Fruit fly (Drosophila melanogaster) whole organism, embryonic: ENCODE measurements around the gene FipoQ.
A peak's percentile ranks its signal among the peaks of the same experiment; 100 is the strongest.

Experiments used
- BEAF-32 ChIP-seq: fragments of 200-800 bp; sonication (Bioruptor generic); optimal IDR thresholded peaks from 3 replicates; lab custom pipeline; 2017; ENCODE audit warnings: missing biosample characterization, missing genetic modification characterization, mild to moderate bottlenecking, moderate library complexity, missing genetic modification reagents
- BtbVII ChIP-seq: fragments of 200-800 bp; sonication (Bioruptor generic); optimal IDR thresholded peaks from 3 replicates; lab custom pipeline; 2017; ENCODE audit warnings: missing biosample characterization, mild to moderate bottlenecking, missing genetic modification characterization
- CG10431 ChIP-seq: fragments of 200-800 bp; sonication (Bioruptor generic); optimal IDR thresholded peaks from 3 replicates; lab custom pipeline; 2018; ENCODE audit warnings: missing biosample characterization, mild to moderate bottlenecking, missing genetic modification characterization
- CG10543 ChIP-seq: fragments of 200-800 bp; sonication (Bioruptor generic); optimal IDR thresholded peaks from 3 replicates; lab custom pipeline; 2017; ENCODE audit warnings: missing biosample characterization, mild to moderate bottlenecking, missing genetic modification characterization, moderate library complexity
- CG10565 ChIP-seq: fragments of 200-800 bp; sonication (Bioruptor generic); optimal IDR thresholded peaks from 3 replicates; lab custom pipeline; 2016; ENCODE audit warnings: missing biosample characterization, mild to moderate bottlenecking, missing genetic modification characterization
- CG10959 ChIP-seq: fragments of 200-800 bp; sonication (Bioruptor generic); IDR thresholded peaks from 2 replicates; pipeline ENCODE4 v1.3.6; 2022; ENCODE audit warnings: missing biosample characterization, missing genetic modification characterization
- CG12104 ChIP-seq: fragments of 200-800 bp; sonication (Bioruptor generic); optimal IDR thresholded peaks from 3 replicates; lab custom pipeline; 2016; ENCODE audit warnings: missing biosample characterization, missing genetic modification characterization
- CG14050 ChIP-seq: fragments of 200-800 bp; sonication (Bioruptor generic); IDR thresholded peaks from 3 replicates; pipeline ENCODE4 v1.3.6; 2022; ENCODE audit warnings: missing biosample characterization, missing genetic modification characterization
- CG15514 ChIP-seq: fragments of 200-800 bp; sonication (Bioruptor generic); optimal IDR thresholded peaks from 3 replicates; lab custom pipeline; 2017; ENCODE audit warnings: missing biosample characterization, missing genetic modification characterization, mild to moderate bottlenecking, moderate library complexity, missing genetic modification reagents
- CG1602 ChIP-seq: fragments of 200-800 bp; sonication (Bioruptor generic); optimal IDR thresholded peaks from 3 replicates; lab custom pipeline; 2016; ENCODE audit warnings: missing biosample characterization, missing genetic modification characterization
- CG18011 ChIP-seq: fragments of 200-800 bp; sonication (Bioruptor generic); optimal IDR thresholded peaks from 2 replicates; lab custom pipeline; 2017; ENCODE audit warnings: missing biosample characterization, missing genetic modification characterization, mild to moderate bottlenecking, moderate library complexity, missing genotype
- CG18476 ChIP-seq: fragments of 200-800 bp; sonication (Bioruptor generic); optimal IDR thresholded peaks from 2 replicates; lab custom pipeline; 2016; ENCODE audit warnings: missing biosample characterization, mild to moderate bottlenecking, missing genetic modification characterization
- CG2202 ChIP-seq: fragments of 200-800 bp; sonication (Bioruptor generic); optimal IDR thresholded peaks from 2 replicates; lab custom pipeline; 2018; ENCODE audit warnings: missing biosample characterization, mild to moderate bottlenecking, missing genetic modification characterization
- CG3163 ChIP-seq: fragments of 200-800 bp; sonication (Bioruptor generic); optimal IDR thresholded peaks from 3 replicates; lab custom pipeline; 2016; ENCODE audit warnings: missing biosample characterization, missing genetic modification characterization
- CG32772 ChIP-seq: fragments of 200-800 bp; sonication (Bioruptor generic); IDR thresholded peaks from 2 replicates; pipeline ENCODE4 v1.3.6; 2022; ENCODE audit warnings: missing biosample characterization, missing genetic modification characterization
- CG3281 ChIP-seq: fragments of 200-800 bp; sonication (Bioruptor generic); optimal IDR thresholded peaks from 3 replicates; lab custom pipeline; 2017; ENCODE audit warnings: missing biosample characterization, mild to moderate bottlenecking, missing genetic modification characterization
- CG34422 ChIP-seq: fragments of 200-800 bp; sonication (Bioruptor generic); IDR thresholded peaks from 3 replicates; pipeline ENCODE4 v1.3.6; 2022; ENCODE audit warnings: missing biosample characterization, missing genetic modification characterization
- CG4360 ChIP-seq: fragments of 200-800 bp; sonication (Bioruptor generic); IDR thresholded peaks from 2 replicates; pipeline ENCODE4 v1.3.6; 2022; ENCODE audit warnings: missing biosample characterization, missing genetic modification characterization
- CG5180 ChIP-seq: fragments of 200-800 bp; sonication (Bioruptor generic); optimal IDR thresholded peaks from 3 replicates; lab custom pipeline; 2017; ENCODE audit warnings: missing biosample characterization, missing genetic modification characterization, mild to moderate bottlenecking, moderate library complexity, missing genetic modification reagents
- CG6854 ChIP-seq: fragments of 200-800 bp; sonication (Bioruptor generic); optimal IDR thresholded peaks from 3 replicates; lab custom pipeline; 2017; ENCODE audit warnings: missing biosample characterization, mild to moderate bottlenecking, missing genetic modification characterization
- CG9876 ChIP-seq: fragments of 200-800 bp; sonication (Bioruptor generic); optimal IDR thresholded peaks from 2 replicates; lab custom pipeline; 2016; ENCODE audit warnings: missing biosample characterization, missing genetic modification characterization
- CTCF ChIP-seq: fragments of 200-800 bp; sonication (Bioruptor generic); optimal IDR thresholded peaks from 2 replicates; lab custom pipeline; 2017; ENCODE audit warnings: missing biosample characterization, mild to moderate bottlenecking, missing genetic modification characterization, moderate library complexity
- D ChIP-seq, 2 experiments: fragments of 200-800 bp in 1 of 2; fragments of >200 bp in 1 of 2; sonication (Bioruptor generic) in 1 of 2; optimal IDR thresholded peaks; 2 replicates in 1 of 2; 3 replicates in 1 of 2; lab custom pipeline; 2017; ENCODE audit warnings: mild to moderate bottlenecking in 1 of 2, missing biosample characterization in 1 of 2, missing genetic modification characterization in 1 of 2, missing genetic modification reagents in 1 of 2
- Drgx ChIP-seq: fragments of 200-800 bp; sonication (Bioruptor generic); IDR thresholded peaks from 2 replicates; pipeline ENCODE4 v1.3.6; 2022; ENCODE audit warnings: missing biosample characterization, missing genetic modification characterization
- H2.0 ChIP-seq: fragments of 200-800 bp; sonication (Bioruptor generic); IDR thresholded peaks from 2 replicates; pipeline ENCODE4 v1.3.6; 2022; ENCODE audit warnings: missing biosample characterization, missing genetic modification characterization
- HLH54F ChIP-seq: fragments of 200-800 bp; sonication (Bioruptor generic); optimal IDR thresholded peaks from 3 replicates; lab custom pipeline; 2016; ENCODE audit warnings: missing biosample characterization, missing genetic modification characterization
- HmgZ ChIP-seq: fragments of 200-800 bp; sonication (Bioruptor generic); optimal IDR thresholded peaks from 2 replicates; lab custom pipeline; 2018; ENCODE audit warnings: missing biosample characterization, mild to moderate bottlenecking, missing genetic modification characterization
- Hmx ChIP-seq: fragments of 200-800 bp; sonication (Bioruptor generic); optimal IDR thresholded peaks from 2 replicates; lab custom pipeline; 2016; ENCODE audit warnings: missing biosample characterization, missing genetic modification characterization
- Nf-YB ChIP-seq: fragments of 200-800 bp; sonication (Bioruptor generic); optimal IDR thresholded peaks from 3 replicates; lab custom pipeline; 2019; ENCODE audit warnings: missing biosample characterization, mild to moderate bottlenecking, missing genetic modification characterization, moderate library complexity
- Nf-YC ChIP-seq: fragments of 200-800 bp; optimal IDR thresholded peaks from 3 replicates; lab custom pipeline; 2019; ENCODE audit warnings: missing biosample characterization, mild to moderate bottlenecking, missing genetic modification characterization, moderate library complexity
- Oaz ChIP-seq: fragments of 200-800 bp; sonication (Bioruptor generic); IDR thresholded peaks from 2 replicates; pipeline ENCODE4 v1.3.6; 2022; ENCODE audit warnings: missing biosample characterization, missing genetic modification characterization
- al ChIP-seq: fragments of 200-800 bp; sonication (Bioruptor generic); IDR thresholded peaks from 2 replicates; pipeline ENCODE4 v1.3.6; 2022; ENCODE audit warnings: missing biosample characterization, missing genetic modification characterization
- bigmax ChIP-seq: fragments of 200-800 bp; sonication (Bioruptor generic); optimal IDR thresholded peaks from 2 replicates; lab custom pipeline; 2018; ENCODE audit warnings: missing biosample characterization, mild to moderate bottlenecking, missing genetic modification characterization
- fd3F ChIP-seq: fragments of 200-800 bp; sonication (Bioruptor generic); optimal IDR thresholded peaks from 2 replicates; lab custom pipeline; 2018; ENCODE audit warnings: missing biosample characterization, mild to moderate bottlenecking, missing genetic modification characterization, moderate library complexity
- fd64A ChIP-seq: fragments of 200-800 bp; sonication (Bioruptor generic); optimal IDR thresholded peaks from 3 replicates; lab custom pipeline; 2018; ENCODE audit warnings: missing biosample characterization, mild to moderate bottlenecking, missing genetic modification characterization
- gfzf ChIP-seq: fragments of 200-800 bp; sonication (Bioruptor generic); optimal IDR thresholded peaks from 2 replicates; lab custom pipeline; 2016; ENCODE audit warnings: missing biosample characterization, mild to moderate bottlenecking, missing genetic modification characterization, moderate library complexity
- ham ChIP-seq: fragments of 200-800 bp; sonication (Bioruptor generic); IDR thresholded peaks from 2 replicates; pipeline ENCODE4 v1.3.6; 2022; ENCODE audit warnings: missing biosample characterization, missing genetic modification characterization
- insv ChIP-seq, 2 experiments: fragments of 200-800 bp; sonication (Bioruptor generic); optimal IDR thresholded peaks; 3 replicates each; lab custom pipeline; 2016 to 2018; ENCODE audit warnings: missing biosample characterization in 2 of 2, missing genetic modification characterization in 2 of 2
- jing ChIP-seq: fragments of 200-800 bp; sonication (Bioruptor generic); optimal IDR thresholded peaks from 2 replicates; lab custom pipeline; 2018; ENCODE audit warnings: missing biosample characterization, mild to moderate bottlenecking, missing genetic modification characterization
- lbe ChIP-seq: fragments of 200-800 bp; sonication (Bioruptor generic); optimal IDR thresholded peaks from 2 replicates; lab custom pipeline; 2016; ENCODE audit warnings: missing biosample characterization, mild to moderate bottlenecking, missing genetic modification characterization
- lmd ChIP-seq: fragments of 200-800 bp; sonication (Bioruptor generic); IDR thresholded peaks from 2 replicates; pipeline ENCODE4 v1.3.6; 2022; ENCODE audit warnings: missing biosample characterization, missing genetic modification characterization
- row ChIP-seq: fragments of 200-800 bp; sonication (Bioruptor generic); IDR thresholded peaks from 3 replicates; pipeline ENCODE4 v1.3.6; 2022; ENCODE audit warnings: missing biosample characterization, missing genetic modification characterization
- sd ChIP-seq: fragments of 200-800 bp; sonication (Bioruptor generic); optimal IDR thresholded peaks from 3 replicates; lab custom pipeline; 2018; ENCODE audit warnings: missing biosample characterization, mild to moderate bottlenecking, missing genetic modification characterization, moderate library complexity
- slou ChIP-seq: fragments of 200-800 bp; sonication (Bioruptor generic); optimal IDR thresholded peaks from 3 replicates; lab custom pipeline; 2016; ENCODE audit warnings: missing biosample characterization, missing genetic modification characterization
- slp2 ChIP-seq: fragments of 200-800 bp; sonication (Bioruptor generic); optimal IDR thresholded peaks from 2 replicates; lab custom pipeline; 2016; ENCODE audit warnings: missing biosample characterization, missing genetic modification characterization
- sug ChIP-seq: fragments of 200-800 bp; optimal IDR thresholded peaks from 2 replicates; lab custom pipeline; 2019; ENCODE audit warnings: missing biosample characterization, mild to moderate bottlenecking, missing genetic modification characterization, moderate library complexity
- tgo ChIP-seq: fragments of 200-800 bp; sonication (Bioruptor generic); IDR thresholded peaks from 3 replicates; pipeline ENCODE4 v1.3.6; 2022; ENCODE audit warnings: missing biosample characterization, missing genetic modification characterization
- usp ChIP-seq: fragments of >200 bp; optimal IDR thresholded peaks from 2 replicates; lab custom pipeline; 2017; ENCODE audit warnings: missing biosample characterization, missing genetic modification characterization
- wek ChIP-seq: fragments of 200-800 bp; sonication (Bioruptor generic); optimal IDR thresholded peaks from 3 replicates; lab custom pipeline; 2018; ENCODE audit warnings: missing biosample characterization, mild to moderate bottlenecking, missing genetic modification characterization, moderate library complexity
- zen2 ChIP-seq: fragments of 200-800 bp; sonication (Bioruptor generic); IDR thresholded peaks from 3 replicates; pipeline ENCODE4 v1.3.6; 2022; ENCODE audit warnings: missing biosample characterization, missing genetic modification characterization; ENCODE audit not compliant: partially characterized antibody

FipoQ gene

DNA sequence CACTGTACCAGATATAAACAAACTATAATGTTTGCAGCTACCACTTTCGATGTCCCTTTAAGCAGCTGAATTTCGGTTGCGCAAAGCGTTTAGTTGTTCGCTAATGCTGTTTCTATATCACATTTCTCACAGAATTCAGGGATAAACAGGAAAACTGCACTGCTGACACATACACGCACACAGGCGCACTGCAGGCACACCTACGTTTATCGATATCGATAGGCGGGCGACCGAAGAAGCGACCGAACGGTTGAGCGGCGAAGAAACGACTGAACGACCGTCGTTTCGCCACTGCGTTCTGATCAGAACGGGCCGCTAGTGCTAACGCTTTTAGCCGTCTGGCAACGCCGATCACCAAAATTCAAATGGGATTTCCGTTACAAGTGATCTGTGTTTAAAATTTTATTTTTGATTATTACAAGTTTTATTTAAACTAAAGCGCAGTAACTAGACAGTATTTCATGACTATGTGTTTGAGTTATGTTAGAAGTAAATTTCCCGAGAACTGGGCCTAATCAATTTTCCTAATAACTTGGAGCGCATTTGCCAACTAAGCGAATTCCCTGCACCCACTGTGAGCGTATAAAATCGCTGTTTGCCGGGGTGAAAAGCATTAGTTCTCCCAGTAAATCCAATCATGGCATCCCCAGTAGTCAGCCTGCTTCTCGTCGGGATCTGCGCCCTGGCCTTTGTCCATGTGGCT is 1.2 kb upstream of the FipoQ start, which contains the start of the genes CG2310 and Diedel (continued):
- TF ChIP-seq CG10959 (GFP tag; lab: Robert Waterston, UW) (no peak), row (GFP tag; lab: Robert Waterston, UW) (0 out of 3 replicates have a peak, but pooled peaks have one; percentile 17), CG10565 (GFP tag; lab: Kevin White, UChicago) (no peak), gfzf (peak; percentile 66), CG12104 (GFP tag; lab: Kevin White, UChicago) (no peak), CG3163 (GFP tag; lab: Kevin White, UChicago) (peak; percentile 6), slou (GFP tag; lab: Kevin White, UChicago) (no peak), insv (GFP tag; optimal IDR thresholded peaks at IDR 0.05; lab: Kevin White, UChicago) (peak; percentile 85 to 99), CG18011 (GFP tag; lab: Kevin White, UChicago) (no peak), CG1602 (GFP tag; lab: Kevin White, UChicago) (no peak), sd (tag; lab: Kevin White, UChicago) (no peak), CG5180 (GFP tag; lab: Kevin White, UChicago) (no peak), CG2202 (no peak), CG14050 (GFP tag; lab: Robert Waterston, UW) (no peak; the same call in 2 of the 3 replicates), BtbVII (GFP tag; lab: Kevin White, UChicago) (no peak), lmd (no peak), al (no peak), wek (GFP tag; lab: Kevin White, UChicago) (peak; percentile 20), HmgZ (tag; lab: Kevin White, UChicago) (peak; percentile 45), CG3281 (GFP tag; lab: Kevin White, UChicago) (no peak), Oaz (no peak), usp (no peak), CG15514 (GFP tag; lab: Kevin White, UChicago) (peak; percentile 57), CG9876 (GFP tag; lab: Kevin White, UChicago) (no peak), fd3F (GFP tag; lab: Kevin White, UChicago) (no peak), BEAF-32 (GFP tag; lab: Kevin White, UChicago) (peak; percentile 52), CG34422 (GFP tag; lab: Robert Waterston, UW) (no peak; the same call in 2 of the 3 replicates), CG10543 (GFP tag; lab: Kevin White, UChicago) (no peak), CTCF (GFP tag; lab: Kevin White, UChicago) (peak; percentile 45), zen2 (no peak), fd64A (no peak), bigmax (GFP tag; lab: Kevin White, UChicago) (no peak), CG4360 (GFP tag; lab: Robert Waterston, UW) (no peak), CG6854 (GFP tag; lab: Kevin White, UChicago) (no peak), jing (no peak), D (optimal IDR thresholded peaks at IDR 0.05; lab: Kevin White, UChicago) (peak; percentile 32), D (GFP tag; optimal IDR thresholded peaks at IDR 0.05; lab: Kevin White, UChicago) (no peak), HLH54F (no peak), ham (GFP tag; lab: Robert Waterston, UW) (no peak), Nf-YC (tag; lab: Kevin White, UChicago) (no peak), lbe (no peak), Drgx (GFP tag; lab: Robert Waterston, UW) (no peak), Hmx (GFP tag; lab: Kevin White, UChicago) (no peak), sug (tag; lab: Kevin White, UChicago) (peak; percentile 27), CG18476 (GFP tag; lab: Kevin White, UChicago) (no peak), tgo (no peak), Nf-YB (GFP tag; lab: Kevin White, UChicago) (no peak), H2.0 (peak; percentile 3; the same call in 1 of the 2 replicates), CG32772 (no peak), CG10431 (GFP tag; lab: Kevin White, UChicago) (no peak), slp2 (GFP tag; lab: Kevin White, UChicago) (no peak)
